Worm (Caenorhabditis elegans) whole organism, young adult: ENCODE results near the gene sbp-1.

Source experiments
- hmg-20 ChIP-seq: fragments of 200-800 bp; sonication (Bioruptor generic); IDR thresholded peaks from 2 replicates; pipeline ENCODE4 v1.3.6; 2022; ENCODE audit warnings: missing genetic modification reagents, missing genetic modification characterization, missing compliant biosample characterization
- let-607 ChIP-seq, 2 experiments: fragments of 200-800 bp in 1 of 2; sonication (Bioruptor generic) in 1 of 2; sonication (generic microtip) in 1 of 2; optimal IDR thresholded peaks; 2 replicates each; lab custom pipeline; 2016 to 2018; ENCODE audit warnings: mild to moderate bottlenecking in 2 of 2, missing compliant biosample characterization in 2 of 2, missing genetic modification characterization in 2 of 2, moderate library complexity in 2 of 2, missing genotype in 1 of 2
- pha-4 ChIP-seq: fragments of 150-350 bp; sonication (generic microtip); optimal IDR thresholded peaks from 2 replicates; lab custom pipeline; 2014; ENCODE audit warnings: missing biosample characterization, missing genetic modification reagents, missing genetic modification characterization
- sea-2 ChIP-seq: fragments of 200-800 bp; sonication (Bioruptor generic); IDR thresholded peaks from 2 replicates; pipeline ENCODE4 v1.3.6; 2022; ENCODE audit warnings: missing genetic modification characterization, missing compliant biosample characterization
- snpc-4 ChIP-seq, 5 experiments: fragments of 150-350 bp in 1 of 5; sonication (generic microtip) in 4 of 5; optimal IDR thresholded peaks; 2 replicates each; lab custom pipeline; 2014 to 2018; ENCODE audit warnings: missing genetic modification characterization in 5 of 5, missing biosample characterization in 3 of 5, antibody characterized with exemption in 2 of 5, mild to moderate bottlenecking in 2 of 5, missing compliant biosample characterization in 2 of 5, missing genotype in 2 of 5, moderate library complexity in 2 of 5, missing genetic modification reagents in 1 of 5
- unc-62 ChIP-seq: fragments of 150-350 bp; optimal IDR thresholded peaks from 2 replicates; lab custom pipeline; 2014; ENCODE audit warnings: missing biosample characterization, missing genetic modification reagents, missing genetic modification characterization
- xnd-1 ChIP-seq: sonication (generic microtip); optimal IDR thresholded peaks from 2 replicates; lab custom pipeline; 2016; ENCODE audit warnings: missing genotype, missing genetic modification reagents, missing genetic modification characterization, missing compliant biosample characterization

DNA sequence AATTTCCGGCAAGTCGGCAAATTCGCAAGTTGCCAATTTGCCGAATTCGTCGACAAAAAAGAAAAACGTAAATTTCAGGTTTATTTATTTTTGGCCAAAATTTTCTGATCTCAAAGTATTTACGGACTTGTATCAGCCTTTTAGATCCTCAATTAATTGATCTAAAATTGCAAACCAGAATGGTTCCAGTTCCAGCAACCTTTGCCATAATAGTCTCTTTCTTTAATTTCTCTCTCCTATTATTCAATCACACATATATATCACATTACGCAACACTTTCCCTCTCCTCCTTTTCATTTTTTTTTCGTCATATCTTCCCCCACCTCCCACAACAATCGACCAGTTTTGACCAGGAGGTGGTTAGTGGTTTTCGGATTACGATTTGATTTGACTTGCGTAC, 44.9 kb downstream of the sbp-1 start, which contains the start of gene Y47D3B.3:
- TF ChIP-seq sea-2 (GFP tag; lab: Robert Waterston, UW): no peak
- no peak for TF ChIP-seq pha-4 (tag; lab: Kevin White, UChicago)
- TF ChIP-seq let-607 (tag; optimal IDR thresholded peaks at IDR 0.05; lab: Kevin White, UChicago): no peak
- no peak for TF ChIP-seq unc-62
- no peak for TF ChIP-seq hmg-20 (GFP tag; lab: Robert Waterston, UW)
- TF ChIP-seq snpc-4 (GFP tag; optimal IDR thresholded peaks at IDR 0.05; lab: Kevin White, UChicago): no peak
- TF ChIP-seq snpc-4 (tag; optimal IDR thresholded peaks at IDR 0.05; lab: Kevin White, UChicago): no peak
- TF ChIP-seq xnd-1 (tag; lab: Kevin White, UChicago): no peak
